Fruit fly (Drosophila melanogaster): ENCODE data around the gene CG32214.
"Not testable (repeated sequence)": the region's sequence is repeated elsewhere in the genome, so short reads cannot be mapped to it uniquely, and the experiment has no call there.

Gene CG32214

dm6 chr3L:19464659-19465058 lies 2.5 kb upstream of the CG32214 start, which contains the start of gene CG14095:
Gene CG14095, minus strand, starts transcription at chr3L:19464759.
- TF ChIP-seq brk (GFP tag; optimal IDR thresholded peaks at IDR 0.05) (no peak), Jra (GFP tag; optimal IDR thresholded peaks at IDR 0.05) (no peak), sv (GFP tag; optimal IDR thresholded peaks at IDR 0.05) (no peak), Abd-B (GFP tag; optimal IDR thresholded peaks at IDR 0.05) (no peak), woc (GFP tag; optimal IDR thresholded peaks at IDR 0.05) (no peak), HLH106 (tag; optimal IDR thresholded peaks at IDR 0.05) (no peak), foxo (GFP tag; optimal IDR thresholded peaks at IDR 0.05) (no peak), dsf (GFP tag; optimal IDR thresholded peaks at IDR 0.05; ENCODE audit: borderline replicate concordance) (no peak), br (GFP tag; optimal IDR thresholded peaks at IDR 0.05) (no peak), Hr83 (GFP tag; optimal IDR thresholded peaks at IDR 0.05; ENCODE audit: poor library complexity, severe bottlenecking) (no peak), dl (GFP tag; optimal IDR thresholded peaks at IDR 0.05; ENCODE audit: insufficient read depth in 1 of 2, partially characterized antibody in 2 of 2) (no peak), Dfd (GFP tag; optimal IDR thresholded peaks at IDR 0.05) (no peak), Sp1 (GFP tag; optimal IDR thresholded peaks at IDR 0.05) (no peak), CG32264 (GFP tag; optimal IDR thresholded peaks at IDR 0.05) (no peak), ey (GFP tag; optimal IDR thresholded peaks at IDR 0.05) (no peak)

- TF ChIP-seq CG9705, fru, ey (GFP tag; optimal IDR thresholded peaks at IDR 0.05): not testable (repeated sequence)
Measured at dm6 chr3L:19472128-19472527, 5.0 kb downstream of the CG32214 start, which contains the start of the genes 825-Oak and CG12519. Gene 825-Oak, minus strand, starts transcription at chr3L:19472228. Gene CG12519, plus strand, starts transcription at chr3L:19472491.

- not testable (repeated sequence) for TF ChIP-seq br, OdsH, sage (GFP tag; optimal IDR thresholded peaks at IDR 0.05)
Measured at dm6 chr3L:19475478-19475877, 8.3 kb downstream of the CG32214 start, which contains the start of the genes CG18294 and CG32213. Gene CG18294, minus strand, starts transcription at chr3L:19475578. Gene CG32213, plus strand, starts transcription at chr3L:19475839.

- TF ChIP-seq sage (GFP tag; optimal IDR thresholded peaks at IDR 0.05) (no peak), Rel (GFP tag; optimal IDR thresholded peaks at IDR 0.05) (no peak), Rel (tag; optimal IDR thresholded peaks at IDR 0.05) (peak; percentile 62), jim (GFP tag; optimal IDR thresholded peaks at IDR 0.05) (peak; percentile 53)
Measured at dm6 chr3L:19481209-19481608, 14.1 kb downstream of the CG32214 start.

dm6 chr3L:19482014-19482413 lies 14.9 kb downstream of the CG32214 start:
- TF ChIP-seq tai (GFP tag; optimal IDR thresholded peaks at IDR 0.05) (no peak), Jra (GFP tag; optimal IDR thresholded peaks at IDR 0.05) (no peak), CrebA (GFP tag; optimal IDR thresholded peaks at IDR 0.05; ENCODE audit: borderline replicate concordance) (no peak), Dfd (GFP tag; optimal IDR thresholded peaks at IDR 0.05) (no peak), rgr (GFP tag; optimal IDR thresholded peaks at IDR 0.05) (no peak)

dm6 chr3L:19483007-19483406 lies 15.9 kb downstream of the CG32214 start:
- no peak for TF ChIP-seq brk (GFP tag; optimal IDR thresholded peaks at IDR 0.05)
- no peak for TF ChIP-seq psq (GFP tag; optimal IDR thresholded peaks at IDR 0.05)
- no peak for TF ChIP-seq rgr (GFP tag; optimal IDR thresholded peaks at IDR 0.05)
- no peak for TF ChIP-seq tai (GFP tag; optimal IDR thresholded peaks at IDR 0.05)
- no peak for TF ChIP-seq usp (GFP tag; optimal IDR thresholded peaks at IDR 0.05)
- TF ChIP-seq dl (GFP tag; optimal IDR thresholded peaks at IDR 0.05; ENCODE audit: insufficient read depth in 1 of 2, partially characterized antibody in 2 of 2) = peak in 1 of 2 experiments; percentile 42
- peak; percentile 70 for TF ChIP-seq Vsx2 (GFP tag; optimal IDR thresholded peaks at IDR 0.05; ENCODE audit: partially characterized antibody)
- TF ChIP-seq Mio (GFP tag; optimal IDR thresholded peaks at IDR 0.05) = no peak
- no peak for TF ChIP-seq Hnf4 (GFP tag; optimal IDR thresholded peaks at IDR 0.05)
- peak; percentile 55 for TF ChIP-seq Myc (optimal IDR thresholded peaks at IDR 0.05)
- no peak for TF ChIP-seq CG32264 (GFP tag; optimal IDR thresholded peaks at IDR 0.05)
- peak; percentile 94 for TF ChIP-seq Dif (GFP tag; optimal IDR thresholded peaks at IDR 0.05; ENCODE audit: partially characterized antibody)
- no peak for TF ChIP-seq Abd-B (GFP tag; optimal IDR thresholded peaks at IDR 0.05)
- TF ChIP-seq HLH106 (tag; optimal IDR thresholded peaks at IDR 0.05) = no peak

All from whole organism, wandering third instar larva.